Fruit fly (Drosophila melanogaster): ENCODE data around the gene CG32109.

Gene CG32109

DNA sequence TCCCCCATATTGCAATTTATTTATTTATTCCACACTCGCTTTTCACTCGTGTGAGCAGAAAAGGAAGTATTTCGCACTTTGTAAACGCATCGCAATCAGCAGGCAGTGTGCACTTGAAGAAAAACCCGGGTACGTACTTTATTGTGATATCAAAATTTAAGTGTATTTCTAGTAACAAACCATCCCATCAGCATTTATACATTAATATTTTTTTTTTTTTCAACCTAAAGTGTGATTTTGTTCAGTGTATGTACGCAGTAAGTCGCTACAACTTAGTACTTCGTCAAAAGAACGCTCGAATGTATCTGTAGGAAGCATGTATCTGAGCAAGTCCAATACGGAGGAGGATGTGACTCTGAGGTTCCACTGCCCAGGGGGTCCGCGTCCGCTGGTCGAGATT is 19.4 kb upstream of the CG32109 start (continued):
- TF ChIP-seq CG4424 (GFP tag; optimal IDR thresholded peaks at IDR 0.05) = no peak
- TF ChIP-seq CG9817 (tag; optimal IDR thresholded peaks at IDR 0.05) = no peak
- no peak for TF ChIP-seq al (GFP tag; IDR thresholded peaks at IDR 0.05)
- TF ChIP-seq NFAT (GFP tag; IDR thresholded peaks at IDR 0.05) = no peak
- TF ChIP-seq CG7928 (GFP tag; optimal IDR thresholded peaks at IDR 0.05) = no peak
- no peak for TF ChIP-seq sug (tag; optimal IDR thresholded peaks at IDR 0.05)
- TF ChIP-seq Drgx (GFP tag; IDR thresholded peaks at IDR 0.05) = peak; percentile 48
- no peak for TF ChIP-seq Eip74EF (GFP tag; optimal IDR thresholded peaks at IDR 0.05)
- TF ChIP-seq Atf-2 (GFP tag; optimal IDR thresholded peaks at IDR 0.05) = no peak
- no peak for TF ChIP-seq corto (GFP tag; optimal IDR thresholded peaks at IDR 0.05)
- TF ChIP-seq onecut (GFP tag; IDR thresholded peaks at IDR 0.05) = no peak
- peak; percentile 25 for TF ChIP-seq CG6254 (GFP tag; optimal IDR thresholded peaks at IDR 0.05)
- TF ChIP-seq sim (GFP tag; IDR thresholded peaks at IDR 0.05) = 0 out of 2 replicates have a peak, but pooled peaks have one; percentile 34
- TF ChIP-seq CG12391 (tag; optimal IDR thresholded peaks at IDR 0.05) = peak; percentile 22
- TF ChIP-seq CG33557 (GFP tag; optimal IDR thresholded peaks at IDR 0.05) = no peak
- TF ChIP-seq Bdp1 (GFP tag; optimal IDR thresholded peaks at IDR 0.05) = no peak
- TF ChIP-seq nmo (GFP tag; optimal IDR thresholded peaks at IDR 0.05) = peak; percentile 36
- TF ChIP-seq fu2 (GFP tag; optimal IDR thresholded peaks at IDR 0.05) = no peak
- TF ChIP-seq CG18262 (tag; optimal IDR thresholded peaks at IDR 0.05) = peak; percentile 13
- TF ChIP-seq CG10565 (GFP tag; optimal IDR thresholded peaks at IDR 0.05) = no peak
- no peak for TF ChIP-seq CG11723 (GFP tag; optimal IDR thresholded peaks at IDR 0.05)
- TF ChIP-seq Xbp1 (GFP tag; optimal IDR thresholded peaks at IDR 0.05) = peak; percentile 12
- no peak for TF ChIP-seq kah (GFP tag; optimal IDR thresholded peaks at IDR 0.05)
- TF ChIP-seq ham (GFP tag; IDR thresholded peaks at IDR 0.05) = no peak
- no peak for TF ChIP-seq pros (GFP tag; optimal IDR thresholded peaks at IDR 0.05)
- no peak for TF ChIP-seq CG1529 (GFP tag; optimal IDR thresholded peaks at IDR 0.05)
- peak; percentile 67; the same call in 1 of the 2 replicates for TF ChIP-seq Xrp1 (GFP tag; IDR thresholded peaks at IDR 0.05)
- no peak for TF ChIP-seq odd (GFP tag; optimal IDR thresholded peaks at IDR 0.05)
- TF ChIP-seq Jarid2 (GFP tag; optimal IDR thresholded peaks at IDR 0.05) = no peak
- TF ChIP-seq NK7.1 (GFP tag; optimal IDR thresholded peaks at IDR 0.05) = no peak
- TF ChIP-seq Atf3 (GFP tag; optimal IDR thresholded peaks at IDR 0.05) = no peak
- TF ChIP-seq gro (GFP tag; optimal IDR thresholded peaks at IDR 0.05) = no peak
- TF ChIP-seq bsh (GFP tag; optimal IDR thresholded peaks at IDR 0.05) = peak in 1 of 2 experiments; percentile 38
- no peak for TF ChIP-seq Doc2 (GFP tag; IDR thresholded peaks at IDR 0.05)
- TF ChIP-seq ATbp (GFP tag; optimal IDR thresholded peaks at IDR 0.05) = no peak
- no peak for TF ChIP-seq Ptx1 (GFP tag; IDR thresholded peaks at IDR 0.05)
- peak; percentile 15 for TF ChIP-seq CG15696 (tag; optimal IDR thresholded peaks at IDR 0.05)
- no peak for TF ChIP-seq gcm (GFP tag; optimal IDR thresholded peaks at IDR 0.05)
- peak; percentile 27 for TF ChIP-seq CG14710 (tag; optimal IDR thresholded peaks at IDR 0.05)
- peak; percentile 30; the same call in 1 of the 2 replicates for TF ChIP-seq CG6689 (GFP tag; IDR thresholded peaks at IDR 0.05)
- TF ChIP-seq gem (tag; optimal IDR thresholded peaks at IDR 0.05) = peak; percentile 24
- no peak for TF ChIP-seq gsb-n (tag; optimal IDR thresholded peaks at IDR 0.05)
- TF ChIP-seq CG8388 (GFP tag; optimal IDR thresholded peaks at IDR 0.05) = peak; percentile 14
- peak; percentile 10 for TF ChIP-seq CG10267 (tag; optimal IDR thresholded peaks at IDR 0.05)
- peak; percentile 42; the same call in 1 of the 2 replicates for TF ChIP-seq Ada2b (GFP tag; IDR thresholded peaks at IDR 0.05)
- 0 out of 3 replicates have a peak, but pooled peaks have one; percentile 32 for TF ChIP-seq dysf (GFP tag; IDR thresholded peaks at IDR 0.05)
- TF ChIP-seq jing (GFP tag; optimal IDR thresholded peaks at IDR 0.05) = no peak
- TF ChIP-seq CG8765 (GFP tag; IDR thresholded peaks at IDR 0.05) = no peak
- TF ChIP-seq ci (GFP tag; IDR thresholded peaks at IDR 0.05) = 0 out of 3 replicates have a peak, but pooled peaks have one; percentile 49
- TF ChIP-seq CG9727 (GFP tag; optimal IDR thresholded peaks at IDR 0.05) = peak; percentile 61
- TF ChIP-seq dmrt11E (tag; optimal IDR thresholded peaks at IDR 0.05) = peak; percentile 30
